Worm (Caenorhabditis elegans): Measurements from ENCODE around the gene C37C3.17.

- TF ChIP-seq ztf-11 (tag; optimal IDR thresholded peaks at IDR 0.05): no peak
- TF ChIP-seq nhr-11 (tag; optimal IDR thresholded peaks at IDR 0.05): no peak
- no peak for TF ChIP-seq ztf-4 (tag; optimal IDR thresholded peaks at IDR 0.05)
Observed at ce11 chrV:7839485-7839884, 22.2 kb downstream of the C37C3.17 start, which contains the start of gene C37C3.12.

Data from whole organism, L3 larva.